Fruit fly (Drosophila melanogaster): Measurements from ENCODE around the gene yl.

yl gene

dm6 chrX:14234468-14234867 lies 41.5 kb downstream of the yl start:
- TF ChIP-seq woc (GFP tag; optimal IDR thresholded peaks at IDR 0.05) (no peak), foxo (GFP tag; optimal IDR thresholded peaks at IDR 0.05) (no peak), dsf (GFP tag; optimal IDR thresholded peaks at IDR 0.05; ENCODE audit: borderline replicate concordance) (no peak), Sp1 (GFP tag; optimal IDR thresholded peaks at IDR 0.05) (no peak), CrebA (GFP tag; optimal IDR thresholded peaks at IDR 0.05; ENCODE audit: borderline replicate concordance) (no peak)

dm6 chrX:14237873-14238394 lies 44.9 kb downstream of the yl start, which contains the start of the genes Fbxl4 and Dus2:
Gene Fbxl4, minus strand, starts transcription at chrX:14237923.
Gene Dus2, plus strand, starts transcription at chrX:14237988.
- TF ChIP-seq Hnf4 (GFP tag; optimal IDR thresholded peaks at IDR 0.05) (no peak), Vsx2 (GFP tag; optimal IDR thresholded peaks at IDR 0.05; ENCODE audit: partially characterized antibody) (peak; percentile 99), ey (GFP tag; optimal IDR thresholded peaks at IDR 0.05) (peak; percentile 88), pan (optimal IDR thresholded peaks at IDR 0.05) (no peak), Abd-B (GFP tag; optimal IDR thresholded peaks at IDR 0.05) (no peak), N (GFP tag; optimal IDR thresholded peaks at IDR 0.05) (no peak), Hr83 (GFP tag; optimal IDR thresholded peaks at IDR 0.05; ENCODE audit: poor library complexity, severe bottlenecking) (no peak), CrebA (GFP tag; optimal IDR thresholded peaks at IDR 0.05; ENCODE audit: borderline replicate concordance) (no peak), br (GFP tag; optimal IDR thresholded peaks at IDR 0.05) (peak; percentile 85), Rel (GFP tag; optimal IDR thresholded peaks at IDR 0.05) (no peak), Rel (tag; optimal IDR thresholded peaks at IDR 0.05) (peak; percentile 56), rgr (GFP tag; optimal IDR thresholded peaks at IDR 0.05) (peak; percentile 85), dmrt93B (GFP tag; optimal IDR thresholded peaks at IDR 0.05) (peak; percentile 86), woc (GFP tag; optimal IDR thresholded peaks at IDR 0.05) (peak; percentile 90), jim (GFP tag; optimal IDR thresholded peaks at IDR 0.05) (no peak), CG32264 (GFP tag; optimal IDR thresholded peaks at IDR 0.05) (peak; percentile 62), psq (GFP tag; optimal IDR thresholded peaks at IDR 0.05) (peak; percentile 82), tai (GFP tag; optimal IDR thresholded peaks at IDR 0.05) (no peak), usp (GFP tag; optimal IDR thresholded peaks at IDR 0.05) (no peak), Mio (GFP tag; optimal IDR thresholded peaks at IDR 0.05) (peak; percentile 27), GATAd (GFP tag; optimal IDR thresholded peaks at IDR 0.05) (peak; percentile 71), HLH106 (tag; optimal IDR thresholded peaks at IDR 0.05) (peak; percentile 89), Dfd (GFP tag; optimal IDR thresholded peaks at IDR 0.05) (no peak), Myc (optimal IDR thresholded peaks at IDR 0.05) (peak; percentile 46), sage (GFP tag; optimal IDR thresholded peaks at IDR 0.05) (no peak), Jra (GFP tag; optimal IDR thresholded peaks at IDR 0.05) (peak; percentile 80), fru (GFP tag; optimal IDR thresholded peaks at IDR 0.05) (peak; percentile 92), Sp1 (GFP tag; optimal IDR thresholded peaks at IDR 0.05) (peak; percentile 70), brk (GFP tag; optimal IDR thresholded peaks at IDR 0.05) (no peak), foxo (GFP tag; optimal IDR thresholded peaks at IDR 0.05) (peak in 1 of 2 experiments; percentile 94), lola (GFP tag; optimal IDR thresholded peaks at IDR 0.05) (no peak), CG9705 (GFP tag; optimal IDR thresholded peaks at IDR 0.05) (peak; percentile 88), dl (GFP tag; optimal IDR thresholded peaks at IDR 0.05; ENCODE audit: insufficient read depth in 1 of 2, partially characterized antibody in 2 of 2) (peak in 1 of 2 experiments; percentile 68), Dif (GFP tag; optimal IDR thresholded peaks at IDR 0.05; ENCODE audit: partially characterized antibody) (peak; percentile 98), dsf (GFP tag; optimal IDR thresholded peaks at IDR 0.05; ENCODE audit: borderline replicate concordance) (no peak), OdsH (GFP tag; optimal IDR thresholded peaks at IDR 0.05) (peak; percentile 77), Hr78 (GFP tag; optimal IDR thresholded peaks at IDR 0.05) (no peak), h (GFP tag; optimal IDR thresholded peaks at IDR 0.05) (peak; percentile 89), sv (GFP tag; optimal IDR thresholded peaks at IDR 0.05) (peak; percentile 94)

DNA sequence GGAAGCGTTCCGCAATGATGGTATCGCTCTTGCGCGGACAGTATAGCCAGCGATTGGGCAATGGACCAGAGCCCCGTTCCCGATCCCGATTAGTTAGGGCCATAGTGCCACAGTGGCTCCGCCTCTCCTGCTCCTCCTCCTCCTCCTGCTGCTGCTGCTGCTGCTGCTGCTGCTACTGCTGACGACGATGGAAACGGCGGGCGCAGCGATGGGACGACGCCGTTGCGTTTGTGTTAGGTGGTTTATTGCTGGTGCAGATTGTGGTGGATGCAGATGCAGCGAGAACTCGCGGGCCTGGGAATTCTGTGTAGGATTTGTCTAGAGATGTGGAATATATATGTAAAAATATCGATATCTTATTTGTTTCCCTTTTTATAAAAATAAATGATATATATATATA lies 49.5 kb downstream of the yl start, which contains the start of gene mRNA-cap:
TSS of gene mRNA-cap (minus strand) at position 344 of the 400 bp plus-strand sequence.
- TF ChIP-seq sage (GFP tag; optimal IDR thresholded peaks at IDR 0.05) (no peak), Hr78 (GFP tag; optimal IDR thresholded peaks at IDR 0.05) (no peak), GATAd (GFP tag; optimal IDR thresholded peaks at IDR 0.05) (no peak), psq (GFP tag; optimal IDR thresholded peaks at IDR 0.05) (no peak), CG9705 (GFP tag; optimal IDR thresholded peaks at IDR 0.05) (no peak), jim (GFP tag; optimal IDR thresholded peaks at IDR 0.05) (no peak), woc (GFP tag; optimal IDR thresholded peaks at IDR 0.05) (no peak), br (GFP tag; optimal IDR thresholded peaks at IDR 0.05) (no peak)

Data from whole organism, wandering third instar larva.